Fruit fly (Drosophila melanogaster): ENCODE measurements around the gene CG4593.

dm6 chrX:6991286-6991685 is 22.4 kb upstream of the CG4593 start, which contains the start of gene ogre:
- no peak for TF ChIP-seq Myc (optimal IDR thresholded peaks at IDR 0.05)
- TF ChIP-seq h (optimal IDR thresholded peaks at IDR 0.05) = no peak
- TF ChIP-seq Sin3A (optimal IDR thresholded peaks at IDR 0.05) = no peak
- no peak for TF ChIP-seq insv (optimal IDR thresholded peaks at IDR 0.05)

Data from Kc167 (cell line).